Worm (Caenorhabditis elegans) whole organism, late embryonic: ENCODE results near the gene srbc-40.

ENCODE experiments used
- C38D4.7 ChIP-seq: fragments of 200-800 bp; sonication (Bioruptor generic); optimal IDR thresholded peaks from 2 replicates; lab custom pipeline; 2018; ENCODE audit warnings: mild to moderate bottlenecking, missing genetic modification characterization, moderate library complexity, missing compliant biosample characterization
- K09A11.1 ChIP-seq: sonication (generic microtip); optimal IDR thresholded peaks from 2 replicates; lab custom pipeline; 2017; ENCODE audit warnings: antibody characterized with exemption, mild to moderate bottlenecking, missing genetic modification characterization, missing compliant biosample characterization; ENCODE audit not compliant: insufficient read depth
- T23F11.4 ChIP-seq: fragments of 200-800 bp; sonication (Bioruptor generic); optimal IDR thresholded peaks from 2 replicates; lab custom pipeline; 2018; ENCODE audit warnings: mild to moderate bottlenecking, missing genetic modification characterization, missing compliant biosample characterization
- ahr-1 ChIP-seq: sonication (generic microtip); optimal IDR thresholded peaks from 2 replicates; lab custom pipeline; 2016; ENCODE audit warnings: missing genetic modification characterization, missing compliant biosample characterization
- ceh-14 ChIP-seq: sonication (generic microtip); optimal IDR thresholded peaks from 2 replicates; lab custom pipeline; 2016; ENCODE audit warnings: missing genotype, missing genetic modification characterization, missing compliant biosample characterization
- ceh-31 ChIP-seq: sonication (generic microtip); optimal IDR thresholded peaks from 2 replicates; lab custom pipeline; 2016; ENCODE audit warnings: missing genetic modification characterization, missing compliant biosample characterization
- ceh-34 ChIP-seq: sonication (generic microtip); optimal IDR thresholded peaks from 2 replicates; lab custom pipeline; 2016; ENCODE audit warnings: mild to moderate bottlenecking, missing genetic modification characterization, missing compliant biosample characterization
- ceh-9 ChIP-seq: sonication (generic microtip); optimal IDR thresholded peaks from 2 replicates; lab custom pipeline; 2016; ENCODE audit warnings: mild to moderate bottlenecking, missing genetic modification characterization, inconsistent platforms, missing compliant biosample characterization
- ets-4 ChIP-seq: sonication (generic microtip); optimal IDR thresholded peaks from 2 replicates; lab custom pipeline; 2016; ENCODE audit warnings: missing genetic modification characterization, missing compliant biosample characterization
- eyg-1 ChIP-seq: sonication (generic microtip); optimal IDR thresholded peaks from 2 replicates; lab custom pipeline; 2016; ENCODE audit warnings: missing genotype, missing genetic modification characterization, missing compliant biosample characterization
- hlh-13 ChIP-seq: fragments of 200-800 bp; sonication (Bioruptor generic); optimal IDR thresholded peaks from 2 replicates; lab custom pipeline; 2018; ENCODE audit warnings: mild to moderate bottlenecking, missing genetic modification characterization, missing compliant biosample characterization
- hlh-30 ChIP-seq: sonication (generic microtip); optimal IDR thresholded peaks from 2 replicates; lab custom pipeline; 2017; ENCODE audit warnings: antibody characterized with exemption, missing genetic modification characterization, missing compliant biosample characterization; ENCODE audit not compliant: insufficient read depth
- hlh-8 ChIP-seq: sonication (generic microtip); optimal IDR thresholded peaks from 2 replicates; lab custom pipeline; 2016; ENCODE audit warnings: missing genotype, missing genetic modification characterization, missing compliant biosample characterization
- lim-6 ChIP-seq: sonication (generic microtip); optimal IDR thresholded peaks from 2 replicates; lab custom pipeline; 2016; ENCODE audit warnings: missing genetic modification characterization, missing compliant biosample characterization
- lin-11 ChIP-seq: fragments of 200-800 bp; sonication (Bioruptor generic); optimal IDR thresholded peaks from 2 replicates; lab custom pipeline; 2018; ENCODE audit warnings: mild to moderate bottlenecking, missing genetic modification characterization, missing compliant biosample characterization
- mec-3 ChIP-seq: sonication (generic microtip); optimal IDR thresholded peaks from 2 replicates; lab custom pipeline; 2016; ENCODE audit warnings: borderline replicate concordance, missing genetic modification characterization, missing compliant biosample characterization
- nhr-11 ChIP-seq: fragments of 150-350 bp; optimal IDR thresholded peaks from 2 replicates; lab custom pipeline; 2014; ENCODE audit warnings: missing biosample characterization, missing genetic modification characterization
- npax-4 ChIP-seq: sonication (generic microtip); optimal IDR thresholded peaks from 2 replicates; lab custom pipeline; 2016; ENCODE audit warnings: missing genetic modification characterization, missing compliant biosample characterization
- odd-2 ChIP-seq: sonication (generic microtip); optimal IDR thresholded peaks from 2 replicates; lab custom pipeline; 2017; ENCODE audit warnings: antibody characterized with exemption, mild to moderate bottlenecking, missing genetic modification characterization, missing compliant biosample characterization
- pag-3 ChIP-seq: sonication (generic microtip); optimal IDR thresholded peaks from 2 replicates; lab custom pipeline; 2016; ENCODE audit warnings: missing compliant biosample characterization, missing genetic modification characterization, borderline replicate concordance
- pha-2 ChIP-seq: sonication (generic microtip); optimal IDR thresholded peaks from 2 replicates; lab custom pipeline; 2017; ENCODE audit warnings: mild to moderate bottlenecking, missing genetic modification characterization, missing compliant biosample characterization
- pha-4 ChIP-seq: fragments of 150-350 bp; optimal IDR thresholded peaks from 2 replicates; lab custom pipeline; 2018; ENCODE audit warnings: missing biosample characterization, missing genetic modification reagents, missing genetic modification characterization
- pros-1 ChIP-seq: fragments of 150-350 bp; optimal IDR thresholded peaks from 2 replicates; lab custom pipeline; 2014; ENCODE audit warnings: missing biosample characterization, missing genetic modification reagents, missing genetic modification characterization
- rnt-1 ChIP-seq: sonication (generic microtip); optimal IDR thresholded peaks from 2 replicates; lab custom pipeline; 2016; ENCODE audit warnings: missing genetic modification characterization, missing compliant biosample characterization
- sox-2 ChIP-seq: fragments of 200-800 bp; sonication (Bioruptor generic); IDR thresholded peaks from 2 replicates; pipeline ENCODE4 v1.3.6; 2022; ENCODE audit warnings: missing genetic modification reagents, missing genetic modification characterization, missing compliant biosample characterization
- sox-4 ChIP-seq: sonication (generic microtip); optimal IDR thresholded peaks from 2 replicates; lab custom pipeline; 2017; ENCODE audit warnings: mild to moderate bottlenecking, missing genetic modification characterization, inconsistent platforms, missing compliant biosample characterization
- unc-42 ChIP-seq: sonication (generic microtip); optimal IDR thresholded peaks from 2 replicates; lab custom pipeline; 2016; ENCODE audit warnings: missing genotype, missing genetic modification characterization, missing compliant biosample characterization
- unc-55 ChIP-seq: sonication (generic microtip); optimal IDR thresholded peaks from 2 replicates; lab custom pipeline; 2017; ENCODE audit warnings: missing biosample characterization, missing genetic modification reagents, missing genetic modification characterization
- unc-86 ChIP-seq: sonication (generic microtip); optimal IDR thresholded peaks from 2 replicates; lab custom pipeline; 2016; ENCODE audit warnings: missing genetic modification characterization, missing compliant biosample characterization
- ztf-16 ChIP-seq: sonication (generic microtip); optimal IDR thresholded peaks from 2 replicates; lab custom pipeline; 2017; ENCODE audit warnings: missing genetic modification characterization, missing compliant biosample characterization

Gene srbc-40

ce11 chrV:719731-720130 lies at the start of gene srbc-40:
Gene srbc-40, minus strand, starts transcription at chrV:719831.
- TF ChIP-seq rnt-1 = no peak

- TF ChIP-seq ztf-16 (tag; lab: Kevin White, UChicago) (no peak), hlh-30 (tag; lab: Kevin White, UChicago) (peak; percentile 22), odd-2 (tag; lab: Kevin White, UChicago) (no peak)
Observed at ce11 chrV:764732-765131, 45.1 kb upstream of the srbc-40 start, which contains the start of gene str-238. Gene str-238, plus strand, starts transcription at chrV:765032.

ce11 chrV:762340-762739 lies 42.7 kb upstream of the srbc-40 start, which contains the start of gene srp-2:
Gene srp-2, plus strand, starts transcription at chrV:762640.
- TF ChIP-seq eyg-1 (tag; lab: Kevin White, UChicago) (no peak), sox-2 (no peak), unc-86 (no peak), lim-6 (tag; lab: Kevin White, UChicago) (no peak), ceh-34 (tag; lab: Kevin White, UChicago) (no peak), ztf-16 (tag; lab: Kevin White, UChicago) (no peak), hlh-30 (tag; lab: Kevin White, UChicago) (no peak), pag-3 (no peak), K09A11.1 (no peak), ahr-1 (tag; lab: Kevin White, UChicago) (no peak), odd-2 (tag; lab: Kevin White, UChicago) (no peak), nhr-11 (no peak), ceh-9 (tag; lab: Kevin White, UChicago) (no peak), hlh-8 (tag; lab: Kevin White, UChicago) (no peak), C38D4.7 (GFP tag; lab: Kevin White, UChicago) (no peak), lin-11 (no peak), unc-42 (tag; lab: Kevin White, UChicago) (no peak), mec-3 (no peak), npax-4 (tag; lab: Kevin White, UChicago) (no peak), ceh-31 (tag; lab: Kevin White, UChicago) (no peak)

- TF ChIP-seq pros-1 (tag; lab: Kevin White, UChicago) (no peak), unc-42 (tag; lab: Kevin White, UChicago) (no peak), unc-55 (GFP tag; lab: Kevin White, UChicago) (no peak), hlh-13 (GFP tag; lab: Kevin White, UChicago) (no peak), T23F11.4 (GFP tag; lab: Kevin White, UChicago) (no peak), hlh-8 (tag; lab: Kevin White, UChicago) (no peak)
Observed at ce11 chrV:761882-762281, 42.3 kb upstream of the srbc-40 start, which contains the start of gene C05E4.12. Gene C05E4.12, minus strand, starts transcription at chrV:761982.

ce11 chrV:761235-761634 lies 41.6 kb upstream of the srbc-40 start, which contains the start of gene C05E4.15:
Gene C05E4.15, minus strand, starts transcription at chrV:761335.
- TF ChIP-seq ceh-14 (tag; lab: Kevin White, UChicago) = no peak
- TF ChIP-seq odd-2 (tag; lab: Kevin White, UChicago) = no peak
- TF ChIP-seq hlh-30 (tag; lab: Kevin White, UChicago) = no peak
- TF ChIP-seq pha-4 = no peak

ce11 chrV:756169-756568 lies 36.5 kb upstream of the srbc-40 start, which contains the start of gene str-20:
Gene str-20, plus strand, starts transcription at chrV:756469.
- no peak for TF ChIP-seq ets-4 (tag; lab: Kevin White, UChicago)
- TF ChIP-seq mec-3 = no peak
- no peak for TF ChIP-seq pha-2 (tag; lab: Kevin White, UChicago)
- no peak for TF ChIP-seq sox-4 (tag; lab: Kevin White, UChicago)
- TF ChIP-seq T23F11.4 (GFP tag; lab: Kevin White, UChicago) = no peak
